Worm (Caenorhabditis elegans) whole organism, L1 larva: ENCODE data around the gene T24E12.12.

Experiments used
- C16A3.4 ChIP-seq: fragments of 150-350 bp; optimal IDR thresholded peaks from 2 replicates; lab custom pipeline; 2014; ENCODE audit warnings: missing biosample characterization, missing genetic modification characterization
- Y116A8C.19 ChIP-seq: sonication (generic microtip); optimal IDR thresholded peaks from 2 replicates; lab custom pipeline; 2016; ENCODE audit warnings: missing compliant biosample characterization, missing genetic modification characterization, borderline replicate concordance
- aha-1 ChIP-seq: fragments of 150-350 bp; optimal IDR thresholded peaks from 2 replicates; lab custom pipeline; 2014; ENCODE audit warnings: missing biosample characterization, missing genetic modification characterization
- aly-2 ChIP-seq: fragments of 150-350 bp; optimal IDR thresholded peaks from 2 replicates; lab custom pipeline; 2014; ENCODE audit warnings: missing biosample characterization, missing genetic modification characterization
- blmp-1 ChIP-seq: fragments of 150-350 bp; optimal IDR thresholded peaks from 2 replicates; lab custom pipeline; 2014; ENCODE audit warnings: missing biosample characterization, missing genetic modification characterization
- ceh-63 ChIP-seq: fragments of 200-800 bp; sonication (Bioruptor generic); optimal IDR thresholded peaks from 2 replicates; lab custom pipeline; 2018; ENCODE audit warnings: mild to moderate bottlenecking, missing genetic modification characterization, missing compliant biosample characterization
- ceh-8 ChIP-seq: fragments of 200-800 bp; sonication (Bioruptor generic); optimal IDR thresholded peaks from 2 replicates; lab custom pipeline; 2018; ENCODE audit warnings: mild to moderate bottlenecking, missing genetic modification characterization, moderate library complexity, missing compliant biosample characterization
- ces-1 ChIP-seq: fragments of 150-350 bp; optimal IDR thresholded peaks from 2 replicates; lab custom pipeline; 2014; ENCODE audit warnings: missing biosample characterization, missing genetic modification reagents, missing genetic modification characterization
- dsc-1 ChIP-seq: sonication (generic microtip); optimal IDR thresholded peaks from 2 replicates; lab custom pipeline; 2016; ENCODE audit warnings: mild to moderate bottlenecking, missing genetic modification characterization, missing compliant biosample characterization
- efl-3 ChIP-seq: fragments of 200-800 bp; sonication (Bioruptor generic); optimal IDR thresholded peaks from 2 replicates; lab custom pipeline; 2018; ENCODE audit warnings: mild to moderate bottlenecking, missing genetic modification characterization, missing compliant biosample characterization
- egl-13 ChIP-seq: sonication (generic microtip); optimal IDR thresholded peaks from 2 replicates; lab custom pipeline; 2016; ENCODE audit warnings: missing genotype, missing genetic modification reagents, missing genetic modification characterization, missing compliant biosample characterization
- elt-3 ChIP-seq, 6 experiments: fragments of 150-350 bp in 1 of 6; sonication (generic microtip); optimal IDR thresholded peaks; 2 replicates each; lab custom pipeline; 2017 to 2018; ENCODE audit warnings: missing biosample characterization in 6 of 6, missing genetic modification characterization in 6 of 6, inconsistent platforms in 1 of 6
- fkh-8 ChIP-seq: sonication (generic microtip); optimal IDR thresholded peaks from 2 replicates; lab custom pipeline; 2016; ENCODE audit warnings: mild to moderate bottlenecking, missing genetic modification characterization, missing compliant biosample characterization
- fos-1 ChIP-seq: fragments of 150-350 bp; optimal IDR thresholded peaks from 2 replicates; lab custom pipeline; 2014; ENCODE audit warnings: missing biosample characterization, missing genetic modification characterization
- grh-1 ChIP-seq: fragments of 200-800 bp; sonication (Bioruptor generic); IDR thresholded peaks from 2 replicates; pipeline ENCODE4 v1.3.6; 2022; ENCODE audit warnings: missing genetic modification reagents, missing genetic modification characterization, missing compliant biosample characterization
- hlh-17 ChIP-seq: fragments of 200-800 bp; sonication (Bioruptor generic); optimal IDR thresholded peaks from 2 replicates; lab custom pipeline; 2018; ENCODE audit warnings: missing genetic modification characterization, mild to moderate bottlenecking, missing compliant biosample characterization, moderate library complexity, borderline replicate concordance
- hlh-4 ChIP-seq: sonication (generic microtip); optimal IDR thresholded peaks from 2 replicates; lab custom pipeline; 2016; ENCODE audit warnings: mild to moderate bottlenecking, missing genetic modification characterization, missing compliant biosample characterization
- hpl-2 ChIP-seq: fragments of 150-350 bp; optimal IDR thresholded peaks from 2 replicates; lab custom pipeline; 2014; ENCODE audit warnings: missing biosample characterization, missing genetic modification reagents, missing genetic modification characterization
- irx-1 ChIP-seq: sonication (generic microtip); optimal IDR thresholded peaks from 2 replicates; lab custom pipeline; 2016; ENCODE audit warnings: missing genetic modification characterization, missing compliant biosample characterization
- isw-1 ChIP-seq: fragments of 200-800 bp; sonication (Bioruptor generic); IDR thresholded peaks from 2 replicates; pipeline ENCODE4 v1.3.6; 2022; ENCODE audit warnings: missing genetic modification characterization, missing compliant biosample characterization
- lin-15B ChIP-seq: fragments of 150-350 bp; sonication (generic microtip); optimal IDR thresholded peaks from 3 replicates; lab custom pipeline; 2014; ENCODE audit warnings: missing biosample characterization, missing genetic modification characterization
- lin-35 ChIP-seq, 2 experiments: fragments of 150-350 bp; optimal IDR thresholded peaks; 2 replicates each; lab custom pipeline; 2014; ENCODE audit warnings: missing biosample characterization in 2 of 2, missing genetic modification characterization in 2 of 2, missing genetic modification reagents in 2 of 2
- lin-39 ChIP-seq: fragments of 150-350 bp; optimal IDR thresholded peaks from 2 replicates; lab custom pipeline; 2014; ENCODE audit warnings: missing biosample characterization, missing genetic modification reagents, missing genetic modification characterization
- lir-3 ChIP-seq: sonication (generic microtip); optimal IDR thresholded peaks from 2 replicates; lab custom pipeline; 2016; ENCODE audit warnings: mild to moderate bottlenecking, missing genetic modification characterization, moderate library complexity, missing compliant biosample characterization; ENCODE audit not compliant: poor library complexity
- lsy-2 ChIP-seq, 2 experiments: fragments of 150-350 bp; optimal IDR thresholded peaks; 2 replicates each; lab custom pipeline; 2014; ENCODE audit warnings: missing biosample characterization in 2 of 2, missing genetic modification characterization in 2 of 2
- mef-2 ChIP-seq: fragments of 150-350 bp; optimal IDR thresholded peaks from 2 replicates; lab custom pipeline; 2014; ENCODE audit warnings: missing biosample characterization, missing genetic modification characterization
- nhr-11 ChIP-seq: fragments of 150-350 bp; optimal IDR thresholded peaks from 2 replicates; lab custom pipeline; 2014; ENCODE audit warnings: missing biosample characterization, missing genetic modification characterization
- nhr-237 ChIP-seq: fragments of 150-350 bp; optimal IDR thresholded peaks from 2 replicates; lab custom pipeline; 2014; ENCODE audit warnings: missing biosample characterization, missing genetic modification characterization
- nhr-28 ChIP-seq: fragments of 150-350 bp; optimal IDR thresholded peaks from 2 replicates; lab custom pipeline; 2014; ENCODE audit warnings: missing biosample characterization, missing genetic modification characterization
- nhr-71 ChIP-seq: sonication (generic microtip); optimal IDR thresholded peaks from 2 replicates; lab custom pipeline; 2016; ENCODE audit warnings: mild to moderate bottlenecking, missing genetic modification characterization, moderate library complexity, missing compliant biosample characterization
- rnt-1 ChIP-seq: sonication (generic microtip); optimal IDR thresholded peaks from 2 replicates; lab custom pipeline; 2016; ENCODE audit warnings: mild to moderate bottlenecking, missing genetic modification characterization, moderate library complexity, missing compliant biosample characterization
- snpc-4 ChIP-seq: fragments of 150-350 bp; optimal IDR thresholded peaks from 2 replicates; lab custom pipeline; 2014; ENCODE audit warnings: missing biosample characterization, missing genetic modification characterization
- sox-4 ChIP-seq: sonication (generic microtip); optimal IDR thresholded peaks from 2 replicates; lab custom pipeline; 2016; ENCODE audit warnings: missing genetic modification characterization, missing compliant biosample characterization
- sptf-1 ChIP-seq: fragments of 150-350 bp; optimal IDR thresholded peaks from 2 replicates; lab custom pipeline; 2014; ENCODE audit warnings: missing biosample characterization, missing genetic modification characterization
- sup-37 ChIP-seq: fragments of 200-800 bp; sonication (Bioruptor generic); optimal IDR thresholded peaks from 2 replicates; lab custom pipeline; 2018; ENCODE audit warnings: mild to moderate bottlenecking, missing genetic modification characterization, missing compliant biosample characterization
- unc-30 ChIP-seq: sonication (generic microtip); optimal IDR thresholded peaks from 2 replicates; lab custom pipeline; 2017; ENCODE audit warnings: missing biosample characterization, missing genetic modification characterization
- vab-15 ChIP-seq: sonication (generic microtip); optimal IDR thresholded peaks from 2 replicates; lab custom pipeline; 2017; ENCODE audit warnings: missing genotype, mild to moderate bottlenecking, missing genetic modification characterization, missing compliant biosample characterization
- xbp-1 ChIP-seq: sonication (generic microtip); optimal IDR thresholded peaks from 2 replicates; lab custom pipeline; 2016; ENCODE audit warnings: missing genetic modification characterization, missing compliant biosample characterization
- zag-1 ChIP-seq: fragments of 150-350 bp; optimal IDR thresholded peaks from 2 replicates; lab custom pipeline; 2014; ENCODE audit warnings: missing biosample characterization, missing genetic modification characterization
- ztf-11 ChIP-seq, 2 experiments: sonication (generic microtip); optimal IDR thresholded peaks; 2 replicates each; lab custom pipeline; 2016 to 2017; ENCODE audit warnings: missing genetic modification characterization in 2 of 2, missing biosample characterization in 1 of 2, missing compliant biosample characterization in 1 of 2
- ztf-4 ChIP-seq: fragments of 150-350 bp; optimal IDR thresholded peaks from 2 replicates; lab custom pipeline; 2014; ENCODE audit warnings: missing biosample characterization, missing genetic modification characterization

T24E12.12 gene

ce11 chrII:3759010-3759409, at the start of gene T24E12.12:
Gene T24E12.12, plus strand, starts transcription at chrII:3759290.
- TF ChIP-seq Y116A8C.19 (tag; lab: Kevin White, UChicago) (no peak), hlh-17 (GFP tag; lab: Kevin White, UChicago) (no peak), fos-1 (no peak), C16A3.4 (no peak), hlh-4 (tag; lab: Kevin White, UChicago) (no peak), ztf-11 (tag; optimal IDR thresholded peaks at IDR 0.05; lab: Kevin White, UChicago) (no peak), mef-2 (tag; lab: Kevin White, UChicago) (no peak), sup-37 (no peak), fkh-8 (tag; lab: Kevin White, UChicago) (peak; percentile 55), nhr-71 (tag; lab: Kevin White, UChicago) (peak; percentile 52), blmp-1 (no peak), hpl-2 (GFP tag; lab: Kevin White, UChicago) (no peak), ceh-8 (no peak), ztf-4 (tag; lab: Kevin White, UChicago) (no peak)

ce11 chrII:3711047-3711446, 48.0 kb upstream of the T24E12.12 start, which contains the start of gene fbxc-53:
Gene fbxc-53, plus strand, starts transcription at chrII:3711291.
- TF ChIP-seq nhr-71 (tag; lab: Kevin White, UChicago): no peak
- peak; percentile 77 for TF ChIP-seq dsc-1
- no peak for TF ChIP-seq nhr-11 (tag; lab: Kevin White, UChicago)
- no peak for TF ChIP-seq sptf-1 (tag; lab: Kevin White, UChicago)
- TF ChIP-seq fkh-8 (tag; lab: Kevin White, UChicago): peak; percentile 45
- TF ChIP-seq ceh-63 (GFP tag; lab: Kevin White, UChicago): no peak
- no peak for TF ChIP-seq snpc-4 (tag; lab: Kevin White, UChicago)
- no peak for TF ChIP-seq unc-30 (tag; lab: Kevin White, UChicago)
- no peak for TF ChIP-seq aha-1 (tag; lab: Kevin White, UChicago)
- no peak for TF ChIP-seq grh-1
- TF ChIP-seq lsy-2 (tag; optimal IDR thresholded peaks at IDR 0.05; lab: Kevin White, UChicago): no peak
- TF ChIP-seq zag-1: no peak
- TF ChIP-seq, all 84 proteins: peak for 2

ce11 chrII:3714595-3714994, 44.5 kb upstream of the T24E12.12 start, which contains the start of gene srh-100:
Gene srh-100, minus strand, starts transcription at chrII:3714695.
- TF ChIP-seq sup-37 (no peak), aly-2 (tag; lab: Kevin White, UChicago) (no peak), vab-15 (tag; lab: Kevin White, UChicago) (no peak), rnt-1 (no peak), xbp-1 (tag; lab: Kevin White, UChicago) (no peak), lin-35 (GFP tag; optimal IDR thresholded peaks at IDR 0.05; lab: Kevin White, UChicago) (no peak)

ce11 chrII:3716455-3716854, 42.6 kb upstream of the T24E12.12 start, which contains the start of gene srh-99:
Gene srh-99, minus strand, starts transcription at chrII:3716555.
- no peak for TF ChIP-seq egl-13
- TF ChIP-seq, all 84 proteins: peak for 0

- TF ChIP-seq nhr-237 (tag; lab: Kevin White, UChicago) (no peak), lin-35 (GFP tag; optimal IDR thresholded peaks at IDR 0.05; lab: Kevin White, UChicago) (no peak), efl-3 (no peak), nhr-28 (tag; lab: Kevin White, UChicago) (no peak), lin-39 (tag; lab: Kevin White, UChicago) (no peak), irx-1 (tag; lab: Kevin White, UChicago) (no peak), isw-1 (GFP tag; lab: Robert Waterston, UW) (no peak), blmp-1 (no peak), zag-1 (no peak), ces-1 (GFP tag; lab: Kevin White, UChicago) (no peak), ztf-4 (tag; lab: Kevin White, UChicago) (no peak), sox-4 (tag; lab: Kevin White, UChicago) (no peak), lir-3 (tag; lab: Kevin White, UChicago) (no peak), lin-15B (no peak), hlh-4 (tag; lab: Kevin White, UChicago) (no peak), elt-3 (tag; optimal IDR thresholded peaks at IDR 0.05; lab: Kevin White, UChicago) (no peak)
These were observed 42.1 kb upstream of the T24E12.12 start, which contains the start of gene fbxc-52 for ce11 chrII:3716961-3717360. Gene fbxc-52, plus strand, starts transcription at chrII:3717261.
